Fruit fly (Drosophila melanogaster): ENCODE data around the gene CG34007.

Gene CG34007

dm6 chr2L:20488128-20488527, 6.7 kb upstream of the CG34007 start (continued):
- no peak for TF ChIP-seq Dip2 (GFP tag; IDR thresholded peaks at IDR 0.05)
- TF ChIP-seq pb (GFP tag; optimal IDR thresholded peaks at IDR 0.05): no peak

dm6 chr2L:20527027-20527426, 32.2 kb downstream of the CG34007 start:
- TF ChIP-seq NK7.1 (GFP tag; optimal IDR thresholded peaks at IDR 0.05) (peak; percentile 13), CG13894 (tag; optimal IDR thresholded peaks at IDR 0.05) (peak; percentile 39), seq (GFP tag; IDR thresholded peaks at IDR 0.05) (no peak), bsh (GFP tag; optimal IDR thresholded peaks at IDR 0.05) (peak in 1 of 2 experiments; percentile 66), dmrt11E (tag; optimal IDR thresholded peaks at IDR 0.05) (no peak), sna (GFP tag; IDR thresholded peaks at IDR 0.05; ENCODE audit: partially characterized antibody) (no peak), cwo (GFP tag; optimal IDR thresholded peaks at IDR 0.05) (peak; percentile 60), mirr (GFP tag; optimal IDR thresholded peaks at IDR 0.05) (no peak), CG6854 (GFP tag; optimal IDR thresholded peaks at IDR 0.05) (peak; percentile 25), Hey (tag; optimal IDR thresholded peaks at IDR 0.05) (peak; percentile 46), CG31388 (GFP tag; optimal IDR thresholded peaks at IDR 0.05) (no peak), HLH54F (GFP tag; optimal IDR thresholded peaks at IDR 0.05) (peak; percentile 31), Pdp1 (GFP tag; optimal IDR thresholded peaks at IDR 0.05) (peak in 1 of 2 experiments; percentile 33), CG2116 (GFP tag; optimal IDR thresholded peaks at IDR 0.05) (peak; percentile 1), CG13287 (GFP tag; IDR thresholded peaks at IDR 0.05; ENCODE audit: partially characterized antibody) (no peak), CG2129 (GFP tag; IDR thresholded peaks at IDR 0.05; ENCODE audit: partially characterized antibody) (no peak), ase (GFP tag; IDR thresholded peaks at IDR 0.05) (no peak), Med (GFP tag) (peak; percentile 85), caup (GFP tag; optimal IDR thresholded peaks at IDR 0.05; ENCODE audit: severe bottlenecking) (peak; percentile 54), CG1832 (GFP tag; optimal IDR thresholded peaks at IDR 0.05) (no peak), CG31224 (GFP tag; IDR thresholded peaks at IDR 0.05) (no peak; the same call in 1 of the 2 replicates), CG17912 (GFP tag; optimal IDR thresholded peaks at IDR 0.05) (no peak), CG9727 (GFP tag; optimal IDR thresholded peaks at IDR 0.05) (peak; percentile 27), Sox102F (GFP tag; optimal IDR thresholded peaks at IDR 0.05) (peak; percentile 63), tx (GFP tag; optimal IDR thresholded peaks at IDR 0.05) (peak; percentile 26), pan (optimal IDR thresholded peaks at IDR 0.05) (no peak), pan (GFP tag; optimal IDR thresholded peaks at IDR 0.05 in 1 of 2, IDR thresholded peaks at IDR 0.05 in 1 of 2) (peak in 1 of 2 experiments; percentile 59), chif (GFP tag; optimal IDR thresholded peaks at IDR 0.05) (peak; percentile 29 to 49), gcm2 (GFP tag; optimal IDR thresholded peaks at IDR 0.05) (no peak), CG14014 (GFP tag; IDR thresholded peaks at IDR 0.05) (0 out of 2 replicates have a peak, but pooled peaks have one; percentile 59), Antp (GFP tag; optimal IDR thresholded peaks at IDR 0.05) (peak; percentile 52), CG4360 (GFP tag; IDR thresholded peaks at IDR 0.05) (no peak), hbn (GFP tag; IDR thresholded peaks at IDR 0.05; ENCODE audit: partially characterized antibody) (no peak), CG14710 (tag; optimal IDR thresholded peaks at IDR 0.05) (peak; percentile 23), CG7987 (GFP tag; optimal IDR thresholded peaks at IDR 0.05) (no peak), CG17802 (tag; optimal IDR thresholded peaks at IDR 0.05) (no peak), CG4617 (GFP tag; optimal IDR thresholded peaks at IDR 0.05; ENCODE audit: borderline replicate concordance) (no peak), CG30431 (GFP tag; optimal IDR thresholded peaks at IDR 0.05) (peak; percentile 2), HHEX (GFP tag; optimal IDR thresholded peaks at IDR 0.05) (peak; percentile 41), sens-2 (GFP tag; IDR thresholded peaks at IDR 0.05) (no peak), pzg (GFP tag; optimal IDR thresholded peaks at IDR 0.05) (no peak), ftz-f1 (GFP tag; optimal IDR thresholded peaks at IDR 0.05) (no peak), MESR4 (GFP tag; optimal IDR thresholded peaks at IDR 0.05) (no peak), HLH3B (GFP tag; IDR thresholded peaks at IDR 0.05) (peak; percentile 58), CG17612 (GFP tag; IDR thresholded peaks at IDR 0.05) (no peak), Dp (GFP tag; optimal IDR thresholded peaks at IDR 0.05) (no peak)

Data from whole organism, embryonic.